Fruit fly (Drosophila melanogaster) whole organism, pupa: Measurements from ENCODE around the gene Elal.

Experiments used
- CG10348 ChIP-seq: fragments of 200-800 bp; sonication (Bioruptor generic); IDR thresholded peaks from 2 replicates; pipeline ENCODE4 v1.3.6; 2022; ENCODE audit warnings: missing biosample characterization, missing genetic modification characterization
- CG12605 ChIP-seq: fragments of 200-800 bp; sonication (Bioruptor generic); IDR thresholded peaks from 2 replicates; pipeline ENCODE4 v1.3.6; 2022; ENCODE audit warnings: missing biosample characterization, missing genetic modification characterization
- CG13204 ChIP-seq: fragments of 200-800 bp; sonication (Bioruptor generic); optimal IDR thresholded peaks from 2 replicates; lab custom pipeline; 2018; ENCODE audit warnings: missing biosample characterization, mild to moderate bottlenecking, missing genetic modification characterization, moderate library complexity
- CG14655 ChIP-seq: fragments of 200-800 bp; sonication (Bioruptor generic); optimal IDR thresholded peaks from 3 replicates; lab custom pipeline; 2017; ENCODE audit warnings: mild to moderate bottlenecking, missing biosample characterization, missing genetic modification reagents, missing genetic modification characterization
- CG15710 ChIP-seq: fragments of 200-800 bp; sonication (Bioruptor generic); optimal IDR thresholded peaks from 2 replicates; lab custom pipeline; 2018; ENCODE audit warnings: missing biosample characterization, mild to moderate bottlenecking, missing genetic modification characterization, moderate library complexity
- CG17806 ChIP-seq: fragments of 200-800 bp; sonication (Bioruptor generic); optimal IDR thresholded peaks from 2 replicates; lab custom pipeline; 2018; ENCODE audit warnings: missing biosample characterization, mild to moderate bottlenecking, missing genetic modification characterization, moderate library complexity
- CG32121 ChIP-seq: fragments of 200-800 bp; sonication (Bioruptor generic); IDR thresholded peaks from 2 replicates; pipeline ENCODE4 v1.3.6; 2022; ENCODE audit warnings: missing biosample characterization, missing genetic modification characterization
- CG34367 ChIP-seq: fragments of 200-800 bp; sonication (Bioruptor generic); optimal IDR thresholded peaks from 2 replicates; lab custom pipeline; 2018; ENCODE audit warnings: missing biosample characterization, mild to moderate bottlenecking, missing genetic modification characterization
- CG4496 ChIP-seq: fragments of 200-800 bp; sonication (Bioruptor generic); IDR thresholded peaks from 3 replicates; pipeline ENCODE4 v1.3.6; 2022; ENCODE audit warnings: missing biosample characterization, missing genetic modification characterization
- CG8159 ChIP-seq: fragments of 200-800 bp; sonication (Bioruptor generic); optimal IDR thresholded peaks from 3 replicates; lab custom pipeline; 2018; ENCODE audit warnings: missing biosample characterization, mild to moderate bottlenecking, missing genetic modification characterization, moderate library complexity
- CG8301 ChIP-seq: fragments of 200-800 bp; sonication (Bioruptor generic); optimal IDR thresholded peaks from 2 replicates; lab custom pipeline; 2018; ENCODE audit warnings: missing biosample characterization, mild to moderate bottlenecking, missing genetic modification characterization
- CG9948 ChIP-seq: fragments of 200-800 bp; sonication (Bioruptor generic); optimal IDR thresholded peaks from 2 replicates; lab custom pipeline; 2018; ENCODE audit warnings: missing biosample characterization, mild to moderate bottlenecking, missing genetic modification characterization, moderate library complexity
- D1 ChIP-seq: fragments of 200-800 bp; sonication (Bioruptor generic); optimal IDR thresholded peaks from 2 replicates; lab custom pipeline; 2018; ENCODE audit warnings: missing biosample characterization, mild to moderate bottlenecking, missing genetic modification characterization, moderate library complexity
- EcR ChIP-seq: fragments of 200-800 bp; sonication (Bioruptor generic); optimal IDR thresholded peaks from 3 replicates; lab custom pipeline; 2019; ENCODE audit warnings: missing biosample characterization, missing genetic modification characterization, mild to moderate bottlenecking, moderate library complexity, missing genetic modification reagents
- Ets98B ChIP-seq: fragments of 200-800 bp; sonication (Bioruptor generic); IDR thresholded peaks from 2 replicates; pipeline ENCODE4 v1.3.6; 2022; ENCODE audit warnings: missing biosample characterization, missing genetic modification characterization
- Pif1A ChIP-seq: fragments of 200-800 bp; sonication (Bioruptor generic); optimal IDR thresholded peaks from 3 replicates; lab custom pipeline; 2016; ENCODE audit warnings: missing biosample characterization, missing genetic modification characterization
- Pif1B ChIP-seq: fragments of 200-800 bp; sonication (Bioruptor generic); optimal IDR thresholded peaks from 3 replicates; lab custom pipeline; 2016; ENCODE audit warnings: missing biosample characterization, missing genetic modification characterization
- Snoo ChIP-seq: fragments of 200-800 bp; sonication (Bioruptor generic); optimal IDR thresholded peaks from 3 replicates; lab custom pipeline; 2017; ENCODE audit warnings: missing biosample characterization, mild to moderate bottlenecking, missing genetic modification characterization, inconsistent platforms
- fd96Ca ChIP-seq: fragments of 200-800 bp; sonication (Bioruptor generic); IDR thresholded peaks from 3 replicates; pipeline ENCODE4 v1.3.6; 2022; ENCODE audit warnings: missing biosample characterization, missing genetic modification characterization
- gl ChIP-seq: fragments of 200-800 bp; sonication (Bioruptor generic); optimal IDR thresholded peaks from 2 replicates; lab custom pipeline; 2018; ENCODE audit warnings: missing biosample characterization, mild to moderate bottlenecking, missing genetic modification characterization
- rn ChIP-seq: fragments of 200-800 bp; sonication (Bioruptor generic); IDR thresholded peaks from 2 replicates; pipeline ENCODE4 v1.3.6; 2022; ENCODE audit warnings: missing biosample characterization, missing genetic modification characterization

Gene Elal

dm6 chr3R:24833652-24834051 is 31.5 kb upstream of the Elal start, which contains the start of gene sosie:
Gene sosie, plus strand, starts transcription at chr3R:24833952.
- TF ChIP-seq CG9948 (tag; lab: Kevin White, UChicago) (no peak), CG4496 (GFP tag; lab: Robert Waterston, UW) (no peak), rn (0 out of 2 replicates have a peak, but pooled peaks have one; percentile 13), fd96Ca (no peak), CG17806 (tag; lab: Kevin White, UChicago) (no peak)

- TF ChIP-seq CG9948 (tag; lab: Kevin White, UChicago): no peak
- TF ChIP-seq Pif1A (GFP tag; lab: Kevin White, UChicago): no peak
- no peak for TF ChIP-seq CG10348 (GFP tag; lab: Robert Waterston, UW)
- TF ChIP-seq CG4496 (GFP tag; lab: Robert Waterston, UW): no peak
- TF ChIP-seq CG8159 (tag; lab: Kevin White, UChicago): no peak
- no peak for TF ChIP-seq D1 (tag; lab: Kevin White, UChicago)
- no peak for TF ChIP-seq CG15710 (tag; lab: Kevin White, UChicago)
- no peak for TF ChIP-seq CG8301 (tag; lab: Kevin White, UChicago)
- no peak for TF ChIP-seq rn
- no peak for TF ChIP-seq CG32121
- TF ChIP-seq fd96Ca: no peak
- no peak for TF ChIP-seq CG17806 (tag; lab: Kevin White, UChicago)
- no peak for TF ChIP-seq CG12605 (GFP tag; lab: Robert Waterston, UW)
- TF ChIP-seq CG14655: no peak
- TF ChIP-seq Snoo (tag; lab: Kevin White, UChicago): no peak
- TF ChIP-seq Pif1B (GFP tag; lab: Kevin White, UChicago): no peak
Observed at dm6 chr3R:24841063-24841462, 24.1 kb upstream of the Elal start, which contains the start of gene CG33658. Gene CG33658, minus strand, starts transcription at chr3R:24841163.

dm6 chr3R:24841635-24842034 is 23.5 kb upstream of the Elal start, which contains the start of gene Esp:
Gene Esp, plus strand, starts transcription at chr3R:24841935.
- TF ChIP-seq rn (no peak), CG34367 (tag; lab: Kevin White, UChicago) (no peak), Pif1B (GFP tag; lab: Kevin White, UChicago) (no peak), CG9948 (tag; lab: Kevin White, UChicago) (no peak), D1 (tag; lab: Kevin White, UChicago) (no peak), CG4496 (GFP tag; lab: Robert Waterston, UW) (no peak), CG13204 (GFP tag; lab: Kevin White, UChicago) (no peak), gl (no peak), CG8301 (tag; lab: Kevin White, UChicago) (no peak), Pif1A (GFP tag; lab: Kevin White, UChicago) (no peak), EcR (GFP tag; lab: Kevin White, UChicago) (no peak), CG8159 (tag; lab: Kevin White, UChicago) (no peak), Snoo (tag; lab: Kevin White, UChicago) (no peak)

dm6 chr3R:24845148-24845547 is 20.0 kb upstream of the Elal start:
- TF ChIP-seq Pif1B (GFP tag; lab: Kevin White, UChicago) (no peak), CG8301 (tag; lab: Kevin White, UChicago) (no peak), gl (no peak), fd96Ca (no peak), Ets98B (no peak), CG12605 (GFP tag; lab: Robert Waterston, UW) (no peak), CG15710 (tag; lab: Kevin White, UChicago) (no peak)

dm6 chr3R:24845952-24846848 is 18.9 kb upstream of the Elal start:
- no peak for TF ChIP-seq CG13204 (GFP tag; lab: Kevin White, UChicago)
- no peak for TF ChIP-seq Snoo (tag; lab: Kevin White, UChicago)
- no peak for TF ChIP-seq fd96Ca
- TF ChIP-seq CG10348 (GFP tag; lab: Robert Waterston, UW): no peak
- no peak for TF ChIP-seq Pif1A (GFP tag; lab: Kevin White, UChicago)
- TF ChIP-seq EcR (GFP tag; lab: Kevin White, UChicago): no peak
- TF ChIP-seq rn: no peak
- TF ChIP-seq Pif1B (GFP tag; lab: Kevin White, UChicago): no peak
- TF ChIP-seq gl: no peak
- TF ChIP-seq CG15710 (tag; lab: Kevin White, UChicago): no peak
- TF ChIP-seq CG9948 (tag; lab: Kevin White, UChicago): no peak
- no peak for TF ChIP-seq CG34367 (tag; lab: Kevin White, UChicago)
- no peak for TF ChIP-seq CG8301 (tag; lab: Kevin White, UChicago)
- TF ChIP-seq CG17806 (tag; lab: Kevin White, UChicago): no peak
- TF ChIP-seq CG32121: no peak
- no peak for TF ChIP-seq CG4496 (GFP tag; lab: Robert Waterston, UW)
- no peak for TF ChIP-seq D1 (tag; lab: Kevin White, UChicago)
- TF ChIP-seq Ets98B: no peak
- TF ChIP-seq CG14655: no peak

DNA sequence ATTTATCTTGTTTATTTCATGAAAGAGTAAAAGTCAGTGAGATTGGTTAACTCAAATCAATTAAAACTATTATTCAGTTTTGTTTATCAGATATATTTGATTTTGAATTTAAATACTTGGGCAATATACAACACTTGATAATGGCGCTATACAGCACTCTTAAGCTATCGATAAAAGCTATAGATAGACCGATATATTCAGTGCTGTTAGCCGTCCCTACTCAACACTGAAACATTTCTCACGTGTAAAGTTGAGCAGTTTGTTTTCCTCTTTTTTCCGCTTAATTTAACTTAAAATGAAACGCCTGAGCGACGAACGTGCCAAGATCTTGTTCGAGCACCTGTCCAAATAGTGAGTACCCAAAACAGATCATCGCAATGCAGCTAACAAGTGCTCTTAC is 14.7 kb upstream of the Elal start, which contains the start of gene CG7006:
Gene CG7006 (plus strand): TSS at position 208 of the 400 bp plus-strand sequence.
- TF ChIP-seq gl (no peak), Ets98B (peak; percentile 43; the same call in 1 of the 2 replicates), CG9948 (tag; lab: Kevin White, UChicago) (no peak), fd96Ca (no peak), rn (0 out of 2 replicates have a peak, but pooled peaks have one; percentile 24), Snoo (tag; lab: Kevin White, UChicago) (peak; percentile 30)
